Worm (Caenorhabditis elegans) whole organism, young adult: ENCODE measurements around the gene srv-26.
"Not testable (repeated sequence)": the region's sequence is repeated elsewhere in the genome, so short reads cannot be mapped to it uniquely, and the experiment has no call there.

Experiments
- B0019.2 ChIP-seq: fragments of 200-800 bp; sonication (Bioruptor generic); conservative IDR thresholded peaks from 2 replicates; pipeline ENCODE4 v1.3.6; 2022; ENCODE audit warnings: missing genetic modification reagents, missing genetic modification characterization, missing compliant biosample characterization
- D2030.7 ChIP-seq: fragments of 200-800 bp; sonication (Bioruptor generic); IDR thresholded peaks from 2 replicates; pipeline ENCODE4 v1.3.6; 2022; ENCODE audit warnings: missing genetic modification reagents, missing genetic modification characterization, missing compliant biosample characterization
- F33H1.4 ChIP-seq: fragments of 200-800 bp; sonication (Bioruptor generic); IDR thresholded peaks from 2 replicates; pipeline ENCODE4 v1.3.6; 2022; ENCODE audit warnings: missing genetic modification reagents, missing genetic modification characterization, missing compliant biosample characterization
- F37B4.10 ChIP-seq: fragments of 200-800 bp; sonication (Bioruptor generic); IDR thresholded peaks from 2 replicates; pipeline ENCODE4 v1.3.6; 2022; ENCODE audit warnings: missing genetic modification characterization, missing compliant biosample characterization
- F39B2.1 ChIP-seq: fragments of 200-800 bp; sonication (Bioruptor generic); IDR thresholded peaks from 2 replicates; pipeline ENCODE4 v1.3.6; 2022; ENCODE audit warnings: missing genetic modification reagents, missing genetic modification characterization, missing compliant biosample characterization
- F55B11.4 ChIP-seq: sonication (generic microtip); optimal IDR thresholded peaks from 2 replicates; lab custom pipeline; 2016; ENCODE audit warnings: missing compliant biosample characterization, missing genetic modification characterization, borderline replicate concordance; ENCODE audit not compliant: insufficient read depth
- F57A8.1 ChIP-seq: fragments of 200-800 bp; sonication (Bioruptor generic); optimal IDR thresholded peaks from 2 replicates; lab custom pipeline; 2018; ENCODE audit warnings: mild to moderate bottlenecking, missing genetic modification characterization, moderate library complexity, missing compliant biosample characterization
- Y53G8AR.9 ChIP-seq: fragments of 200-800 bp; sonication (Bioruptor generic); conservative IDR thresholded peaks from 2 replicates; pipeline ENCODE4 v1.3.6; 2022; ENCODE audit warnings: missing genetic modification reagents, missing genetic modification characterization, missing compliant biosample characterization
- Y56A3A.18 ChIP-seq: fragments of 200-800 bp; sonication (Bioruptor generic); IDR thresholded peaks from 2 replicates; pipeline ENCODE4 v1.3.6; 2022; ENCODE audit warnings: missing genetic modification reagents, missing genetic modification characterization, missing compliant biosample characterization
- aptf-3 ChIP-seq: fragments of 200-800 bp; sonication (Bioruptor generic); IDR thresholded peaks from 2 replicates; pipeline ENCODE4 v1.3.6; 2022; ENCODE audit warnings: missing genetic modification characterization, missing compliant biosample characterization
- athp-1 ChIP-seq: sonication (generic microtip); optimal IDR thresholded peaks from 2 replicates; lab custom pipeline; 2017; ENCODE audit warnings: mild to moderate bottlenecking, missing genetic modification characterization, missing compliant biosample characterization
- attf-3 ChIP-seq: fragments of 200-800 bp; sonication (Bioruptor generic); conservative IDR thresholded peaks from 2 replicates; pipeline ENCODE4 v1.3.6; 2022; ENCODE audit warnings: missing genetic modification reagents, missing genetic modification characterization, missing compliant biosample characterization
- ceh-40 ChIP-seq: fragments of 200-800 bp; sonication (Bioruptor generic); IDR thresholded peaks from 2 replicates; pipeline ENCODE4 v1.3.6; 2022; ENCODE audit warnings: missing genetic modification characterization, missing compliant biosample characterization
- chd-7 ChIP-seq: sonication (generic microtip); optimal IDR thresholded peaks from 2 replicates; lab custom pipeline; 2016; ENCODE audit warnings: mild to moderate bottlenecking, missing genetic modification characterization, moderate library complexity, missing compliant biosample characterization
- die-1 ChIP-seq: sonication (generic microtip); optimal IDR thresholded peaks from 2 replicates; lab custom pipeline; 2016; ENCODE audit warnings: missing genotype, mild to moderate bottlenecking, missing genetic modification characterization, missing compliant biosample characterization
- efl-1 ChIP-seq: fragments of 150-350 bp; optimal IDR thresholded peaks from 2 replicates; lab custom pipeline; 2014; ENCODE audit warnings: missing biosample characterization, missing genetic modification reagents, missing genetic modification characterization
- ets-4 ChIP-seq: fragments of 200-800 bp; sonication (Bioruptor generic); optimal IDR thresholded peaks from 2 replicates; lab custom pipeline; 2018; ENCODE audit warnings: mild to moderate bottlenecking, missing genetic modification characterization, missing compliant biosample characterization
- fkh-3 ChIP-seq: sonication (generic microtip); optimal IDR thresholded peaks from 2 replicates; lab custom pipeline; 2016; ENCODE audit warnings: mild to moderate bottlenecking, missing genetic modification characterization, missing compliant biosample characterization
- hmg-1.2 ChIP-seq: fragments of 200-800 bp; sonication (Bioruptor generic); IDR thresholded peaks from 2 replicates; pipeline ENCODE4 v1.3.6; 2022; ENCODE audit warnings: missing genetic modification reagents, missing genetic modification characterization, missing compliant biosample characterization
- hrde-1 ChIP-seq: sonication (generic microtip); optimal IDR thresholded peaks from 2 replicates; lab custom pipeline; 2016; ENCODE audit warnings: missing genetic modification characterization, mild to moderate bottlenecking, missing compliant biosample characterization, moderate library complexity, missing genotype, missing genetic modification reagents, borderline replicate concordance
- let-526 ChIP-seq: fragments of 200-800 bp; sonication (Bioruptor generic); IDR thresholded peaks from 2 replicates; pipeline ENCODE4 v1.3.6; 2022; ENCODE audit warnings: missing genetic modification reagents, missing genetic modification characterization, missing compliant biosample characterization
- let-607 ChIP-seq, 2 experiments: fragments of 200-800 bp in 1 of 2; sonication (Bioruptor generic) in 1 of 2; sonication (generic microtip) in 1 of 2; optimal IDR thresholded peaks; 2 replicates each; lab custom pipeline; 2016 to 2018; ENCODE audit warnings: mild to moderate bottlenecking in 2 of 2, missing compliant biosample characterization in 2 of 2, missing genetic modification characterization in 2 of 2, moderate library complexity in 2 of 2, missing genotype in 1 of 2
- lir-1 ChIP-seq: fragments of 200-800 bp; sonication (Bioruptor generic); conservative IDR thresholded peaks from 2 replicates; pipeline ENCODE4 v1.3.6; 2022; ENCODE audit warnings: missing genetic modification reagents, missing genetic modification characterization, missing compliant biosample characterization
- lsl-1 ChIP-seq: fragments of 200-800 bp; sonication (Bioruptor generic); optimal IDR thresholded peaks from 2 replicates; lab custom pipeline; 2018; ENCODE audit warnings: mild to moderate bottlenecking, missing genetic modification characterization, moderate library complexity, missing compliant biosample characterization
- madf-10 ChIP-seq: sonication (generic microtip); optimal IDR thresholded peaks from 2 replicates; lab custom pipeline; 2016; ENCODE audit warnings: mild to moderate bottlenecking, missing genetic modification characterization, missing compliant biosample characterization
- madf-3 ChIP-seq: fragments of 200-800 bp; sonication (Bioruptor generic); IDR thresholded peaks from 2 replicates; pipeline ENCODE4 v1.3.6; 2022; ENCODE audit warnings: missing genetic modification reagents, missing genetic modification characterization, missing compliant biosample characterization
- madf-6 ChIP-seq: fragments of 200-800 bp; sonication (Bioruptor generic); IDR thresholded peaks from 2 replicates; pipeline ENCODE4 v1.3.6; 2022; ENCODE audit warnings: missing genetic modification reagents, missing genetic modification characterization, missing compliant biosample characterization
- madf-8 ChIP-seq: fragments of 200-800 bp; sonication (Bioruptor generic); conservative IDR thresholded peaks from 2 replicates; pipeline ENCODE4 v1.3.6; 2022; ENCODE audit warnings: missing genetic modification reagents, missing genetic modification characterization, missing compliant biosample characterization
- nhr-27 ChIP-seq: fragments of 200-800 bp; sonication (Bioruptor generic); optimal IDR thresholded peaks from 2 replicates; lab custom pipeline; 2018; ENCODE audit warnings: mild to moderate bottlenecking, missing genetic modification characterization, moderate library complexity, missing compliant biosample characterization
- nhr-80 ChIP-seq: sonication (generic microtip); optimal IDR thresholded peaks from 2 replicates; lab custom pipeline; 2016; ENCODE audit warnings: missing genetic modification characterization, missing compliant biosample characterization
- pha-4 ChIP-seq: fragments of 150-350 bp; sonication (generic microtip); optimal IDR thresholded peaks from 2 replicates; lab custom pipeline; 2014; ENCODE audit warnings: missing biosample characterization, missing genetic modification reagents, missing genetic modification characterization
- rec-8 ChIP-seq, 2 experiments: sonication (generic microtip); optimal IDR thresholded peaks; 2 replicates each; lab custom pipeline; 2016; ENCODE audit warnings: mild to moderate bottlenecking in 2 of 2, missing genetic modification characterization in 2 of 2, missing genetic modification reagents in 2 of 2, missing genotype in 2 of 2, missing biosample characterization in 1 of 2, missing compliant biosample characterization in 1 of 2, moderate library complexity in 1 of 2
- rpc-1 ChIP-seq, 2 experiments: fragments of 150-350 bp in 1 of 2; sonication (generic microtip) in 1 of 2; optimal IDR thresholded peaks; 2 replicates each; lab custom pipeline; 2014 to 2018; ENCODE audit warnings: missing biosample characterization in 1 of 2, missing genetic modification characterization in 1 of 2, missing genetic modification reagents in 1 of 2, missing genotype in 1 of 2
- snpc-4 ChIP-seq, 5 experiments: fragments of 150-350 bp in 1 of 5; sonication (generic microtip) in 4 of 5; optimal IDR thresholded peaks; 2 replicates each; lab custom pipeline; 2014 to 2018; ENCODE audit warnings: missing genetic modification characterization in 5 of 5, missing biosample characterization in 3 of 5, antibody characterized with exemption in 2 of 5, mild to moderate bottlenecking in 2 of 5, missing compliant biosample characterization in 2 of 5, missing genotype in 2 of 5, moderate library complexity in 2 of 5, missing genetic modification reagents in 1 of 5
- tlf-1 ChIP-seq: fragments of 200-800 bp; sonication (Bioruptor generic); optimal IDR thresholded peaks from 2 replicates; lab custom pipeline; 2018; ENCODE audit warnings: mild to moderate bottlenecking, missing genetic modification characterization, missing compliant biosample characterization
- xnd-1 ChIP-seq: sonication (generic microtip); optimal IDR thresholded peaks from 2 replicates; lab custom pipeline; 2016; ENCODE audit warnings: missing genotype, missing genetic modification reagents, missing genetic modification characterization, missing compliant biosample characterization
- zfh-2 ChIP-seq: fragments of 200-800 bp; sonication (Bioruptor generic); conservative IDR thresholded peaks from 2 replicates; pipeline ENCODE4 v1.3.6; 2022; ENCODE audit warnings: missing genetic modification reagents, missing genetic modification characterization, missing compliant biosample characterization
- ztf-22 ChIP-seq: fragments of 200-800 bp; sonication (Bioruptor generic); optimal IDR thresholded peaks from 2 replicates; lab custom pipeline; 2018; ENCODE audit warnings: mild to moderate bottlenecking, missing genetic modification characterization, moderate library complexity, missing compliant biosample characterization

srv-26 gene

DNA sequence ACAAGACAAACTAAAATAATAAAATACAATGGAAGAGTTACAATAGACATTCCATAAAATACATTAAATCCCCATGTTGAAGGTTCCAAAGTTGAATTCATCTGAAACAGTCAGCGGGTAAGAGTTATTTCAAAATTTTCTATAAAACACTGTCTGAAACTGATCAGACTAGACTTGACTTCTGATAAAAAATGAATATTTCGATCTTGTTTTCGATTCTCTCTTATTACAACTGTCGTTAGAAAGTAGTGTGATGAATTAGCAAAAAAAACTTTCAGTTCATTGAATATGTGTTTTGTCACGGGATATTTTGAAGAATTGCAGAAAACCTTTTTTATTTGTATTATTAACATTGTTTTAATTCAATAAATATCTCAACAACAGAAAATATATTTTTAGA is at the start of gene srv-26:
Gene srv-26 (minus strand): TSS at position 101 of the 400 bp plus-strand sequence.
- no peak for TF ChIP-seq tlf-1
- no peak for TF ChIP-seq F39B2.1
- no peak for TF ChIP-seq rec-8 (tag; optimal IDR thresholded peaks at IDR 0.05; lab: Kevin White, UChicago)

- TF ChIP-seq xnd-1 (tag; lab: Kevin White, UChicago) (peak; percentile 62), madf-6 (GFP tag; lab: Robert Waterston, UW) (peak; percentile 67), snpc-4 (tag; optimal IDR thresholded peaks at IDR 0.05; lab: Kevin White, UChicago) (peak in 1 of 4 experiments; percentile 61), lsl-1 (GFP tag; lab: Kevin White, UChicago) (peak; percentile 69), madf-8 (GFP tag; lab: Robert Waterston, UW) (0 out of 2 replicates have a peak, but pooled peaks have one; percentile 28), F33H1.4 (GFP tag; lab: Robert Waterston, UW) (peak; percentile 80)
- TF ChIP-seq snpc-4 (GFP tag; optimal IDR thresholded peaks at IDR 0.05; lab: Kevin White, UChicago): not testable (repeated sequence)
Observed at ce11 chrIV:6347822-6348221, 46.2 kb upstream of the srv-26 start.

- TF ChIP-seq nhr-27 (tag; lab: Kevin White, UChicago); Y56A3A.18 (GFP tag; lab: Robert Waterston, UW); aptf-3 (GFP tag; lab: Robert Waterston, UW): not testable (repeated sequence)
Observed at ce11 chrIV:6347213-6347612, 45.5 kb upstream of the srv-26 start, which contains the start of gene Y73B6BL.289. Gene Y73B6BL.289 (plus strand): TSS chrIV:6347513.

ce11 chrIV:6342876-6343275 is 41.2 kb upstream of the srv-26 start, which contains the start of gene Y73B6BL.14:
Gene Y73B6BL.14 (minus strand): TSS chrIV:6342976.
- no peak for TF ChIP-seq ceh-40 (GFP tag; lab: Robert Waterston, UW)
- peak; percentile 46 for TF ChIP-seq efl-1

- no peak for TF ChIP-seq hrde-1 (tag; lab: Kevin White, UChicago)
- TF ChIP-seq B0019.2 (GFP tag; lab: Robert Waterston, UW): no peak
- no peak for TF ChIP-seq hmg-1.2 (GFP tag; lab: Robert Waterston, UW)
- TF ChIP-seq F55B11.4: no peak
- no peak for TF ChIP-seq athp-1 (tag; lab: Kevin White, UChicago)
- TF ChIP-seq xnd-1 (tag; lab: Kevin White, UChicago): no peak
- TF ChIP-seq fkh-3 (tag; lab: Kevin White, UChicago): no peak
- no peak for TF ChIP-seq pha-4 (tag; lab: Kevin White, UChicago)
- TF ChIP-seq ztf-22: no peak
- no peak for TF ChIP-seq F57A8.1
- TF ChIP-seq lir-1 (GFP tag; lab: Robert Waterston, UW): no peak
- TF ChIP-seq F37B4.10 (GFP tag; lab: Robert Waterston, UW): no peak
- TF ChIP-seq zfh-2 (GFP tag; lab: Robert Waterston, UW): no peak
- no peak for TF ChIP-seq ets-4
- TF ChIP-seq nhr-80 (tag; lab: Kevin White, UChicago): no peak
Observed at ce11 chrIV:6342431-6342830, 40.8 kb upstream of the srv-26 start, which contains the start of gene Y73B6BL.288. Gene Y73B6BL.288 (minus strand): TSS chrIV:6342531.

ce11 chrIV:6337353-6337752 is 35.7 kb upstream of the srv-26 start, which contains the start of gene ipla-6:
Gene ipla-6 (plus strand): TSS chrIV:6337653.
- no peak for TF ChIP-seq hrde-1 (tag; lab: Kevin White, UChicago)
- TF ChIP-seq die-1 (tag; lab: Kevin White, UChicago): no peak
- no peak for TF ChIP-seq madf-10 (tag; lab: Kevin White, UChicago)
- TF ChIP-seq pha-4 (tag; lab: Kevin White, UChicago): no peak
- TF ChIP-seq attf-3 (GFP tag; lab: Robert Waterston, UW): no peak
- no peak for TF ChIP-seq F37B4.10 (GFP tag; lab: Robert Waterston, UW)
- no peak for TF ChIP-seq let-526 (GFP tag; lab: Robert Waterston, UW)
- TF ChIP-seq nhr-80 (tag; lab: Kevin White, UChicago): no peak
- TF ChIP-seq nhr-27 (tag; lab: Kevin White, UChicago): no peak
- TF ChIP-seq madf-3 (GFP tag; lab: Robert Waterston, UW): no peak
- no peak for TF ChIP-seq D2030.7 (GFP tag; lab: Robert Waterston, UW)
- no peak for TF ChIP-seq Y53G8AR.9 (GFP tag; lab: Robert Waterston, UW)
- no peak for TF ChIP-seq rpc-1 (optimal IDR thresholded peaks at IDR 0.05; lab: Kevin White, UChicago)
- no peak for TF ChIP-seq rpc-1 (tag; optimal IDR thresholded peaks at IDR 0.05; lab: Kevin White, UChicago)
- no peak for TF ChIP-seq let-607 (tag; optimal IDR thresholded peaks at IDR 0.05; lab: Kevin White, UChicago)
- no peak for TF ChIP-seq chd-7 (tag; lab: Kevin White, UChicago)
